Worm (Caenorhabditis elegans): Measurements from ENCODE around the gene uig-1.
A peak's percentile ranks its signal among the peaks of the same experiment; 100 is the strongest.

uig-1 gene

ce11 chrV:13275959-13276358 is 19.8 kb downstream of the uig-1 start, which contains the start of gene F32F2.4:
Gene F32F2.4 (plus strand): TSS chrV:13276259.
- TF ChIP-seq ctbp-1 (GFP tag; IDR thresholded peaks at IDR 0.05) (no peak), mxl-3 (GFP tag; optimal IDR thresholded peaks at IDR 0.05) (no peak), daf-12 (tag; optimal IDR thresholded peaks at IDR 0.05) (no peak), snpc-1.2 (GFP tag; IDR thresholded peaks at IDR 0.05) (no peak)

DNA sequence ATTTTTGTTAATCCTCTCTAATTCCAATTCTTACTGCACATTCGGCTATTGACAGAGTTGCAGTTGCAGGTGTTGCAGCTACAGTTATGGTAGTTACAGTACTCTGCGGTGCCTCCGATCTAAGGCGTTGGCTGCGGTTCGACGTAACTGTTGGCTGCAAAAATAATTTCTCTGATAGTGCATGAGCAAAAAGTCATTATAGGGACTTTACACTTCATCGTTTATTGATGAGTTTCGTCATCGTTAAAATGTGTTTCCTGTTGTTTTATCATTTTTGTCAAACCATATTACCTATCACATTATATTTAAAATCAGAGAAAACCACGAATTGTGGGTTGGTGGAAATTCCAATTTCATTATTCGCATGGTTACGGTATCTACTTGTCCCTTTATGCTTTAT is 21.2 kb downstream of the uig-1 start:
- TF ChIP-seq pqm-1 (tag; optimal IDR thresholded peaks at IDR 0.05) (peak; percentile 48), daf-16 (GFP tag; optimal IDR thresholded peaks at IDR 0.05) (no peak), daf-16 (tag; optimal IDR thresholded peaks at IDR 0.05) (peak; percentile 54), php-3 (GFP tag; IDR thresholded peaks at IDR 0.05) (peak; percentile 77), hlh-11 (tag; optimal IDR thresholded peaks at IDR 0.05) (peak; percentile 16), fos-1 (tag; optimal IDR thresholded peaks at IDR 0.05) (no peak), aha-1 (tag) (no peak), nhr-28 (tag; optimal IDR thresholded peaks at IDR 0.05) (peak; percentile 50), lsy-2 (tag; optimal IDR thresholded peaks at IDR 0.05) (peak in 1 of 2 experiments; percentile 20), Y105C5A.15 (GFP tag; IDR thresholded peaks at IDR 0.05) (no peak), dmd-6 (GFP tag; IDR thresholded peaks at IDR 0.05) (peak; percentile 64)

- TF ChIP-seq nhr-237 (tag; optimal IDR thresholded peaks at IDR 0.05): no peak
- TF ChIP-seq mxl-2 (GFP tag; conservative IDR thresholded peaks at IDR 0.05): no peak
- TF ChIP-seq dve-1 (tag; optimal IDR thresholded peaks at IDR 0.05; ENCODE audit: insufficient read depth): peak; percentile 25
- 0 out of 2 replicates have a peak, but pooled peaks have one; percentile 11 for TF ChIP-seq php-3 (GFP tag; IDR thresholded peaks at IDR 0.05)
- peak; percentile 20 for TF ChIP-seq nhr-28 (tag; optimal IDR thresholded peaks at IDR 0.05)
- TF ChIP-seq daf-16 (GFP tag; optimal IDR thresholded peaks at IDR 0.05): no peak
- peak; percentile 83 for TF ChIP-seq daf-16 (tag; optimal IDR thresholded peaks at IDR 0.05)
- no peak for TF ChIP-seq nhr-6 (tag; optimal IDR thresholded peaks at IDR 0.05)
- TF ChIP-seq daf-19 (GFP tag; conservative IDR thresholded peaks at IDR 0.05): no peak
These were observed 22.5 kb downstream of the uig-1 start for ce11 chrV:13273302-13273701.

DNA sequence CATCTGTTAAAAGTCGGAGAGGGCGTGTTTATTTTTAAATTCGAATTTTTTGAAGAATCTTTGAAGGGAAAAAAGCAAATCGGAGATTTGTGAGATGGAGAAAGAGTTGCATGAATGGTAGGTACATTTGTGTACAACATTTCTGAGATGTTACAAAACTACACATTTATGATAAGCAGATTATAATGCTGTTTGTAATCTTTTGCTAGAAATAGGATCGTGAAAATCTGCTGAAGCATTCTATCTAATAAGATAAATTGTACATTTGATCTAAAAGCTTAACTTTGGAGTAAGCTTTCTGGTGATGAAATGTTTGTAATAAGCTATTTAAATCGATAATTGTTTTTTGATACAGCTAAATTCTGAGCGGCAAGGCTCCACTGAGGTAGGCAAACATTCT is 23.5 kb downstream of the uig-1 start:
- TF ChIP-seq Y75B8A.6 (GFP tag; IDR thresholded peaks at IDR 0.05) (no peak), aly-2 (tag; optimal IDR thresholded peaks at IDR 0.05) (no peak), aha-1 (tag) (peak; percentile 90)

DNA sequence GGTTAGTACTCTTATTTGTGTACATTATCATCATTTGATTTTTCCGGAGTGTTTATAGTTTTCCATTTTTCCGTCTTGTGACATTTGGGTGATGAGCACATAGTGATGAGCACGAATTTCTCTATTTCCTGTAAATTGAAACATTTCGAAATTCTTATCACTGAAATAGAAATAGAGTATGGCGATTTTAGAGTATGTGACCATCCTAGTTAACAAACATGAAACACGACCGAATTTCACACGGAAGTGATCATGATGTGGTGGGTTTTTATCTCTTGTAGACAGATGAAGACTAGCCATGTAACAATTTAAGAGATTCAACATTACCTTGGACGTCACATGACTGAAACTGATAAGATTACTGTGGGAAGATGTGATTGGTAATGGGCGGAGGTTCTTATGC is 26.5 kb downstream of the uig-1 start:
- TF ChIP-seq lsy-2 (tag; optimal IDR thresholded peaks at IDR 0.05): peak; percentile 32 to 59
- TF ChIP-seq ces-1 (GFP tag; optimal IDR thresholded peaks at IDR 0.05): no peak
- peak; percentile 67 for TF ChIP-seq nhr-28 (tag; optimal IDR thresholded peaks at IDR 0.05)
- TF ChIP-seq T20F7.1 (GFP tag; optimal IDR thresholded peaks at IDR 0.05): peak; percentile 39
- TF ChIP-seq lin-15B (tag; optimal IDR thresholded peaks at IDR 0.05): no peak
- no peak for TF ChIP-seq lim-7 (GFP tag; IDR thresholded peaks at IDR 0.05)
- peak; percentile 66; the same call in 1 of the 2 replicates for TF ChIP-seq lin-1 (GFP tag; IDR thresholded peaks at IDR 0.05)
- TF ChIP-seq daf-16 (GFP tag; optimal IDR thresholded peaks at IDR 0.05): peak in 1 of 2 experiments; percentile 21
- TF ChIP-seq daf-16 (tag; optimal IDR thresholded peaks at IDR 0.05): peak; percentile 94
- no peak for TF ChIP-seq ceh-44 (GFP tag; IDR thresholded peaks at IDR 0.05)
- peak in 1 of 2 experiments; percentile 17 for TF ChIP-seq hif-1 (tag; optimal IDR thresholded peaks at IDR 0.05)
- no peak for TF ChIP-seq spr-1 (tag; optimal IDR thresholded peaks at IDR 0.05)
- peak; percentile 87 for TF ChIP-seq dve-1 (tag; optimal IDR thresholded peaks at IDR 0.05; ENCODE audit: insufficient read depth)
- TF ChIP-seq ceh-20 (GFP tag; IDR thresholded peaks at IDR 0.05): no peak
- peak; percentile 80 for TF ChIP-seq hlh-30 (tag; optimal IDR thresholded peaks at IDR 0.05; ENCODE audit: insufficient read depth)
- TF ChIP-seq set-16 (GFP tag; IDR thresholded peaks at IDR 0.05): no peak
- TF ChIP-seq daf-8 (GFP tag; IDR thresholded peaks at IDR 0.05): no peak
- TF ChIP-seq skn-1 (tag; optimal IDR thresholded peaks at IDR 0.05): no peak
- no peak for TF ChIP-seq saeg-2 (GFP tag; IDR thresholded peaks at IDR 0.05)
- no peak for TF ChIP-seq ceh-28 (tag; optimal IDR thresholded peaks at IDR 0.05)
- no peak for TF ChIP-seq tag-97 (GFP tag; IDR thresholded peaks at IDR 0.05)
- TF ChIP-seq F44E2.7 (GFP tag; IDR thresholded peaks at IDR 0.05): no peak
- no peak for TF ChIP-seq spr-3 (GFP tag; optimal IDR thresholded peaks at IDR 0.05)
- no peak for TF ChIP-seq mxl-3 (GFP tag; optimal IDR thresholded peaks at IDR 0.05)
- peak; percentile 64 for TF ChIP-seq tra-1 (GFP tag; IDR thresholded peaks at IDR 0.05)
- TF ChIP-seq nhr-77 (tag; optimal IDR thresholded peaks at IDR 0.05): no peak
- TF ChIP-seq nhr-10 (tag; optimal IDR thresholded peaks at IDR 0.05): no peak
- no peak for TF ChIP-seq madf-5 (GFP tag; IDR thresholded peaks at IDR 0.05)
